Fruit fly (Drosophila melanogaster) whole organism, embryonic: ENCODE results near the gene CG17612.

Experiments used
- Adf1 ChIP-seq: fragments of 200-800 bp; sonication (Bioruptor generic); IDR thresholded peaks from 2 replicates; pipeline ENCODE4 v1.3.6; 2022; ENCODE audit warnings: missing biosample characterization, missing genetic modification characterization
- BEAF-32 ChIP-seq: fragments of 200-800 bp; sonication (Bioruptor generic); optimal IDR thresholded peaks from 3 replicates; lab custom pipeline; 2017; ENCODE audit warnings: missing biosample characterization, missing genetic modification characterization, mild to moderate bottlenecking, moderate library complexity, missing genetic modification reagents
- CG10147 ChIP-seq: fragments of 200-800 bp; sonication (Bioruptor generic); optimal IDR thresholded peaks from 2 replicates; lab custom pipeline; 2019; ENCODE audit warnings: missing biosample characterization, mild to moderate bottlenecking, missing genetic modification characterization, moderate library complexity
- CG11247 ChIP-seq: fragments of 200-800 bp; sonication (Bioruptor generic); IDR thresholded peaks from 2 replicates; pipeline ENCODE4 v1.3.6; 2022; ENCODE audit warnings: missing biosample characterization, missing genetic modification characterization
- CG11398 ChIP-seq: fragments of 200-800 bp; sonication (Bioruptor generic); optimal IDR thresholded peaks from 2 replicates; lab custom pipeline; 2016; ENCODE audit warnings: missing biosample characterization, missing genetic modification characterization
- CG13624 ChIP-seq: fragments of 200-800 bp; sonication (Bioruptor generic); optimal IDR thresholded peaks from 2 replicates; lab custom pipeline; 2016; ENCODE audit warnings: missing biosample characterization, missing genetic modification characterization
- CG1529 ChIP-seq: fragments of 200-800 bp; sonication (Bioruptor generic); optimal IDR thresholded peaks from 3 replicates; lab custom pipeline; 2018; ENCODE audit warnings: missing biosample characterization, missing genetic modification characterization
- CG17328 ChIP-seq: fragments of 200-800 bp; sonication (Bioruptor generic); IDR thresholded peaks from 2 replicates; pipeline ENCODE4 v1.3.6; 2022; ENCODE audit warnings: missing biosample characterization, missing genetic modification characterization
- CG17361 ChIP-seq: fragments of 200-800 bp; sonication (Bioruptor generic); IDR thresholded peaks from 3 replicates; pipeline ENCODE4 v1.3.6; 2022; ENCODE audit warnings: missing biosample characterization, missing genetic modification characterization
- CG18619 ChIP-seq: fragments of 200-800 bp; sonication (Bioruptor generic); optimal IDR thresholded peaks from 3 replicates; lab custom pipeline; 2017; ENCODE audit warnings: missing biosample characterization, mild to moderate bottlenecking, missing genetic modification characterization
- CG2116 ChIP-seq: fragments of 200-800 bp; sonication (Bioruptor generic); optimal IDR thresholded peaks from 3 replicates; lab custom pipeline; 2018; ENCODE audit warnings: missing biosample characterization, mild to moderate bottlenecking, missing genetic modification characterization
- CG31365 ChIP-seq: fragments of 200-800 bp; sonication (Bioruptor generic); optimal IDR thresholded peaks from 2 replicates; lab custom pipeline; 2018; ENCODE audit warnings: missing biosample characterization, mild to moderate bottlenecking, missing genetic modification characterization
- CG3838 ChIP-seq: fragments of 200-800 bp; sonication (Bioruptor generic); optimal IDR thresholded peaks from 3 replicates; lab custom pipeline; 2016; ENCODE audit warnings: missing biosample characterization, missing genetic modification characterization
- CG4424 ChIP-seq: fragments of 200-800 bp; sonication (Bioruptor generic); optimal IDR thresholded peaks from 3 replicates; lab custom pipeline; 2016; ENCODE audit warnings: missing biosample characterization, missing genetic modification characterization
- CG4730 ChIP-seq: fragments of 200-800 bp; sonication (Bioruptor generic); IDR thresholded peaks from 2 replicates; pipeline ENCODE4 v1.3.6; 2022; ENCODE audit warnings: missing biosample characterization, missing genetic modification characterization
- CG6654 ChIP-seq: fragments of 200-800 bp; sonication (Bioruptor generic); optimal IDR thresholded peaks from 2 replicates; lab custom pipeline; 2017; ENCODE audit warnings: missing biosample characterization, mild to moderate bottlenecking, missing genetic modification characterization
- CG6854 ChIP-seq: fragments of 200-800 bp; sonication (Bioruptor generic); optimal IDR thresholded peaks from 3 replicates; lab custom pipeline; 2017; ENCODE audit warnings: missing biosample characterization, mild to moderate bottlenecking, missing genetic modification characterization
- CG7928 ChIP-seq: fragments of 200-800 bp; sonication (Bioruptor generic); optimal IDR thresholded peaks from 2 replicates; lab custom pipeline; 2017; ENCODE audit warnings: missing biosample characterization, mild to moderate bottlenecking, missing genetic modification characterization
- CTCF ChIP-seq: fragments of 200-800 bp; sonication (Bioruptor generic); optimal IDR thresholded peaks from 2 replicates; lab custom pipeline; 2017; ENCODE audit warnings: missing biosample characterization, mild to moderate bottlenecking, missing genetic modification characterization, moderate library complexity
- H15 ChIP-seq: fragments of 200-800 bp; sonication (Bioruptor generic); IDR thresholded peaks from 3 replicates; pipeline ENCODE4 v1.3.6; 2022; ENCODE audit warnings: missing biosample characterization, missing genetic modification characterization
- Hand ChIP-seq: fragments of 200-800 bp; sonication (Bioruptor generic); optimal IDR thresholded peaks from 2 replicates; lab custom pipeline; 2017; ENCODE audit warnings: mild to moderate bottlenecking, missing biosample characterization, missing genetic modification reagents, missing genetic modification characterization
- MBD-R2 ChIP-seq: fragments of 200-800 bp; sonication (Bioruptor generic); IDR thresholded peaks from 2 replicates; pipeline ENCODE4 v1.3.6; 2022; ENCODE audit warnings: missing biosample characterization, missing genetic modification characterization
- NFAT ChIP-seq: fragments of 200-800 bp; sonication (Bioruptor generic); IDR thresholded peaks from 2 replicates; pipeline ENCODE4 v1.3.6; 2022; ENCODE audit warnings: missing biosample characterization, missing genetic modification characterization
- Nf-YC ChIP-seq: fragments of 200-800 bp; optimal IDR thresholded peaks from 3 replicates; lab custom pipeline; 2019; ENCODE audit warnings: missing biosample characterization, mild to moderate bottlenecking, missing genetic modification characterization, moderate library complexity
- Oli ChIP-seq: fragments of 200-800 bp; sonication (Bioruptor generic); optimal IDR thresholded peaks from 2 replicates; lab custom pipeline; 2018; ENCODE audit warnings: missing biosample characterization, mild to moderate bottlenecking, missing genetic modification characterization, moderate library complexity
- PHDP ChIP-seq: fragments of 200-800 bp; sonication (Bioruptor generic); optimal IDR thresholded peaks from 3 replicates; lab custom pipeline; 2018; ENCODE audit warnings: missing biosample characterization, mild to moderate bottlenecking, missing genetic modification characterization, moderate library complexity
- Spps ChIP-seq: fragments of 200-800 bp; sonication (Bioruptor generic); optimal IDR thresholded peaks from 2 replicates; lab custom pipeline; 2018; ENCODE audit warnings: missing biosample characterization, mild to moderate bottlenecking, missing genetic modification characterization
- Xbp1 ChIP-seq: fragments of 200-800 bp; sonication (Bioruptor generic); optimal IDR thresholded peaks from 3 replicates; lab custom pipeline; 2016; ENCODE audit warnings: missing biosample characterization, mild to moderate bottlenecking, missing genetic modification characterization
- ac ChIP-seq: fragments of 200-800 bp; sonication (Bioruptor generic); optimal IDR thresholded peaks from 3 replicates; lab custom pipeline; 2017; ENCODE audit warnings: missing biosample characterization, mild to moderate bottlenecking, missing genetic modification characterization
- bbx ChIP-seq: fragments of 200-800 bp; sonication (Bioruptor generic); IDR thresholded peaks from 2 replicates; pipeline ENCODE4 v1.3.6; 2022; ENCODE audit warnings: missing biosample characterization, missing genetic modification characterization; ENCODE audit not compliant: partially characterized antibody
- caup ChIP-seq: fragments of 200-800 bp; sonication (Bioruptor generic); optimal IDR thresholded peaks from 3 replicates; lab custom pipeline; 2017; ENCODE audit warnings: missing biosample characterization, mild to moderate bottlenecking, missing genetic modification characterization, moderate library complexity; ENCODE audit not compliant: severe bottlenecking
- crol ChIP-seq: fragments of 200-800 bp; sonication (Bioruptor generic); IDR thresholded peaks from 2 replicates; pipeline ENCODE4 v1.3.6; 2022; ENCODE audit warnings: missing biosample characterization, missing genetic modification characterization
- cwo ChIP-seq: fragments of 200-800 bp; sonication (Bioruptor generic); optimal IDR thresholded peaks from 3 replicates; lab custom pipeline; 2017; ENCODE audit warnings: missing biosample characterization, missing genetic modification characterization, mild to moderate bottlenecking, moderate library complexity, missing genetic modification reagents
- gce ChIP-seq: fragments of 200-800 bp; sonication (Bioruptor generic); IDR thresholded peaks from 3 replicates; pipeline ENCODE4 v1.3.6; 2022; ENCODE audit warnings: missing biosample characterization, missing genetic modification characterization
- grn ChIP-seq: fragments of 200-800 bp; sonication (Bioruptor generic); optimal IDR thresholded peaks from 3 replicates; lab custom pipeline; 2017; ENCODE audit warnings: missing biosample characterization, missing genetic modification characterization
- h ChIP-seq: fragments of >200 bp; optimal IDR thresholded peaks from 2 replicates; lab custom pipeline; 2017
- ham ChIP-seq: fragments of 200-800 bp; sonication (Bioruptor generic); IDR thresholded peaks from 2 replicates; pipeline ENCODE4 v1.3.6; 2022; ENCODE audit warnings: missing biosample characterization, missing genetic modification characterization
- hb ChIP-seq: fragments of 200-800 bp; sonication (Bioruptor generic); IDR thresholded peaks from 3 replicates; pipeline ENCODE4 v1.3.6; 2022; ENCODE audit warnings: missing biosample characterization, missing genetic modification characterization; ENCODE audit not compliant: partially characterized antibody
- her ChIP-seq: fragments of 200-800 bp; sonication (Bioruptor generic); optimal IDR thresholded peaks from 2 replicates; lab custom pipeline; 2016; ENCODE audit warnings: missing biosample characterization, missing genetic modification characterization
- insv ChIP-seq, 2 experiments: fragments of 200-800 bp; sonication (Bioruptor generic); optimal IDR thresholded peaks; 3 replicates each; lab custom pipeline; 2016 to 2018; ENCODE audit warnings: missing biosample characterization in 2 of 2, missing genetic modification characterization in 2 of 2
- ken ChIP-seq: fragments of 200-800 bp; sonication (Bioruptor generic); IDR thresholded peaks from 3 replicates; pipeline ENCODE4 v1.3.6; 2022; ENCODE audit warnings: missing biosample characterization, missing genetic modification characterization
- lov ChIP-seq, 2 experiments: fragments of 200-800 bp in 1 of 2; fragments of >200 bp in 1 of 2; sonication (Bioruptor generic) in 1 of 2; IDR thresholded peaks in 1 of 2; optimal IDR thresholded peaks in 1 of 2; 2 replicates in 1 of 2; 3 replicates in 1 of 2; pipeline versions ENCODE4 v1.3.6 to Lab custom; 2017 to 2022; ENCODE audit warnings: missing biosample characterization in 1 of 2, missing genetic modification characterization in 1 of 2
- nerfin-2 ChIP-seq: fragments of 200-800 bp; sonication (Bioruptor generic); IDR thresholded peaks from 2 replicates; pipeline ENCODE4 v1.3.6; 2022; ENCODE audit warnings: missing biosample characterization, missing genetic modification characterization; ENCODE audit not compliant: partially characterized antibody
- org-1 ChIP-seq: fragments of 200-800 bp; sonication (Bioruptor generic); optimal IDR thresholded peaks from 2 replicates; lab custom pipeline; 2017; ENCODE audit warnings: missing biosample characterization, missing genetic modification characterization
- otp ChIP-seq: fragments of 200-800 bp; sonication (Bioruptor generic); IDR thresholded peaks from 3 replicates; pipeline ENCODE4, ENCODE4 v1.3.6; 2022; ENCODE audit warnings: missing biosample characterization, missing genetic modification characterization
- repo ChIP-seq: fragments of 200-800 bp; sonication (Bioruptor generic); optimal IDR thresholded peaks from 2 replicates; lab custom pipeline; 2016; ENCODE audit warnings: missing biosample characterization, missing genetic modification characterization
- salm ChIP-seq: fragments of 200-800 bp; sonication (Bioruptor generic); optimal IDR thresholded peaks from 2 replicates; lab custom pipeline; 2018; ENCODE audit warnings: missing biosample characterization, mild to moderate bottlenecking, missing genetic modification characterization
- sim ChIP-seq: fragments of 200-800 bp; sonication (Bioruptor generic); IDR thresholded peaks from 2 replicates; pipeline ENCODE4 v1.3.6; 2022; ENCODE audit warnings: missing biosample characterization, missing genetic modification characterization
- slp2 ChIP-seq: fragments of 200-800 bp; sonication (Bioruptor generic); optimal IDR thresholded peaks from 2 replicates; lab custom pipeline; 2016; ENCODE audit warnings: missing biosample characterization, missing genetic modification characterization
- unpg ChIP-seq: fragments of 200-800 bp; sonication (Bioruptor generic); optimal IDR thresholded peaks from 3 replicates; lab custom pipeline; 2018; ENCODE audit warnings: missing biosample characterization, mild to moderate bottlenecking, missing genetic modification characterization, moderate library complexity

CG17612 gene

DNA sequence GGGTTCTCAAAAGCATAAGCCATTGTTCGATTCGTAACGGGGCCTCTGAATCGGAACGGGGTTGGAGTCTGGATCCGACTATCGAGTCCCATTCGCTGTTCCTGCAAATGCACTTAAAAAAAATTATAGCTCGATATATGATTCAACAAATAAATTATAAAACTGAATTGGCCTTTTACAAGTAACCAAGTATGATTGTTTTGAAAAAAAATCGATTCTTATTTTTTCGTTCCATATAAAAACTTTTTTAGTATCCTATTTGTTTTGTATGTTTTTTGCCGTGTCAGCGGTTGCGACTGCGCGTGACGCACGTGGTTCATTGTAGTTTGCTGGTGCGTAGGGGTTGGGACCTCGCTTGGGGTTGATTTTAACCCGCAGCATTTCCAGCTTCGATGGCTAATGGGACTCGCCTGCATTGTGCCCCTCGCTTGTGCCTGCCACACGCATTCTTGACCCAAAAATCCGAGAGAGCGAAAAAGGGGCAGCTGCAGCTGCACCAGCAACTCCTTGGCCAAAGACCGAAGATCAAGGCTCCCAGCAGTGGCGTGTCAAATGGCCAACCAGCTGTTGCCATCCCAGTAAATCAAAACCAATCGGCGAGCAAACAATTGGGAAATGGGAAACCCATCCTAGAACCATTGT, 31.7 kb downstream of the CG17612 start (continued):
- TF ChIP-seq gce (GFP tag; lab: Robert Waterston, UW) (no peak), CG1529 (peak; percentile 9), CG11247 (GFP tag; lab: Robert Waterston, UW) (no peak), Adf1 (GFP tag; lab: Robert Waterston, UW) (no peak), CG11398 (peak; percentile 59), salm (tag; lab: Kevin White, UChicago) (no peak), ham (GFP tag; lab: Robert Waterston, UW) (no peak), CG6654 (no peak), sim (peak; percentile 65; the same call in 1 of the 2 replicates), org-1 (GFP tag; lab: Kevin White, UChicago) (peak; percentile 60), Nf-YC (tag; lab: Kevin White, UChicago) (no peak), CG17328 (GFP tag; lab: Robert Waterston, UW) (peak; percentile 77), MBD-R2 (GFP tag; lab: Robert Waterston, UW) (no peak), BEAF-32 (GFP tag; lab: Kevin White, UChicago) (no peak), Xbp1 (GFP tag; lab: Kevin White, UChicago) (peak; percentile 52), cwo (GFP tag; lab: Kevin White, UChicago) (no peak), CG4730 (GFP tag; lab: Robert Waterston, UW) (peak; percentile 49; the same call in 1 of the 2 replicates), crol (GFP tag; lab: Robert Waterston, UW) (0 out of 2 replicates have a peak, but pooled peaks have one; percentile 32), CG13624 (GFP tag; lab: Kevin White, UChicago) (peak; percentile 44), h (lab: Kevin White, UChicago) (no peak), NFAT (GFP tag; lab: Robert Waterston, UW) (no peak), insv (GFP tag; optimal IDR thresholded peaks at IDR 0.05; lab: Kevin White, UChicago) (no peak), grn (no peak), nerfin-2 (no peak), her (GFP tag; lab: Kevin White, UChicago) (peak; percentile 15), CG4424 (GFP tag; lab: Kevin White, UChicago) (peak; percentile 81), hb (no peak), ac (GFP tag; lab: Kevin White, UChicago) (peak; percentile 91), repo (GFP tag; lab: Kevin White, UChicago) (no peak), CG2116 (peak; percentile 32), H15 (GFP tag; lab: Robert Waterston, UW) (0 out of 3 replicates have a peak, but pooled peaks have one; percentile 35), CTCF (GFP tag; lab: Kevin White, UChicago) (no peak), CG31365 (tag; lab: Kevin White, UChicago) (no peak), CG10147 (GFP tag; lab: Kevin White, UChicago) (no peak), Hand (GFP tag; lab: Kevin White, UChicago) (no peak), CG18619 (GFP tag; lab: Kevin White, UChicago) (peak; percentile 11), CG6854 (GFP tag; lab: Kevin White, UChicago) (no peak), Oli (tag; lab: Kevin White, UChicago) (peak; percentile 52), otp (GFP tag; lab: Robert Waterston, UW) (peak; percentile 48; the same call in 1 of the 3 replicates), caup (GFP tag; lab: Kevin White, UChicago) (no peak), ken (GFP tag; lab: Robert Waterston, UW) (0 out of 3 replicates have a peak, but pooled peaks have one; percentile 43), Spps (tag; lab: Kevin White, UChicago) (peak; percentile 68), unpg (GFP tag; lab: Kevin White, UChicago) (peak; percentile 71), CG17361 (GFP tag; lab: Robert Waterston, UW) (peak; percentile 75), CG3838 (GFP tag; lab: Kevin White, UChicago) (no peak), bbx (GFP tag; lab: Robert Waterston, UW) (no peak), lov (optimal IDR thresholded peaks at IDR 0.05; lab: Kevin White, UChicago) (no peak), lov (GFP tag; IDR thresholded peaks at IDR 0.05; lab: Robert Waterston, UW) (no peak), CG7928 (GFP tag; lab: Kevin White, UChicago) (no peak), PHDP (tag; lab: Kevin White, UChicago) (no peak), slp2 (peak; percentile 14)
